Fruit fly (Drosophila melanogaster) Kc167 (cell line): Measurements from ENCODE around the gene crq.

Experiments
- Myc ChIP-seq: fragments of >200 bp; optimal IDR thresholded peaks from 2 replicates; lab custom pipeline; 2017; ENCODE audit warnings: missing external identifiers
- Sin3A ChIP-seq: fragments of >200 bp; optimal IDR thresholded peaks from 2 replicates; lab custom pipeline; 2018; ENCODE audit warnings: missing external identifiers
- h ChIP-seq: fragments of >200 bp; optimal IDR thresholded peaks from 3 replicates; lab custom pipeline; 2018; ENCODE audit warnings: missing external identifiers
- insv ChIP-seq: fragments of >200 bp; optimal IDR thresholded peaks from 3 replicates; lab custom pipeline; 2018; ENCODE audit warnings: missing external identifiers
- psq ChIP-seq: fragments of >200 bp; optimal IDR thresholded peaks from 2 replicates; lab custom pipeline; 2017; ENCODE audit warnings: missing external identifiers
- ttk ChIP-seq: sonication (Bioruptor generic); optimal IDR thresholded peaks from 2 replicates; lab custom pipeline; 2017; ENCODE audit warnings: missing external identifiers

- TF ChIP-seq ttk (lab: Kevin White, UChicago) (no peak), h (lab: Kevin White, UChicago) (no peak), Sin3A (lab: Kevin White, UChicago) (no peak), insv (lab: Kevin White, UChicago) (no peak), psq (lab: Kevin White, UChicago) (no peak), Myc (lab: Kevin White, UChicago) (no peak)
These were observed 11.4 kb downstream of the crq start for dm6 chr2L:441455-441730.
